Worm (Caenorhabditis elegans): ENCODE measurements around the gene F21D12.3.

ce11 chrII:7340703-7341102 is 16.9 kb upstream of the F21D12.3 start:
- TF ChIP-seq unc-62 (GFP tag; optimal IDR thresholded peaks at IDR 0.05), result no peak
- no peak for TF ChIP-seq rcor-1 (GFP tag; IDR thresholded peaks at IDR 0.05)
- no peak for TF ChIP-seq ama-1 (optimal IDR thresholded peaks at IDR 0.05)
- no peak for TF ChIP-seq ama-1 (GFP tag; optimal IDR thresholded peaks at IDR 0.05)

Data from whole organism, young adult.